Worm (Caenorhabditis elegans) whole organism, L4 larva: ENCODE measurements around the gene Y49E10.29.

Experiments
- F10B5.3 ChIP-seq: sonication (generic microtip); optimal IDR thresholded peaks from 2 replicates; lab custom pipeline; 2016; ENCODE audit warnings: mild to moderate bottlenecking, missing genetic modification characterization, missing compliant biosample characterization
- F26F4.8 ChIP-seq: fragments of 200-800 bp; sonication (Bioruptor generic); conservative IDR thresholded peaks from 2 replicates; pipeline ENCODE4 v1.3.6; 2022; ENCODE audit warnings: missing genetic modification characterization, missing compliant biosample characterization
- Y5F2A.4 ChIP-seq: fragments of 200-800 bp; sonication (Bioruptor generic); optimal IDR thresholded peaks from 2 replicates; lab custom pipeline; 2018; ENCODE audit warnings: mild to moderate bottlenecking, missing genetic modification characterization, missing compliant biosample characterization
- Y75B8A.6 ChIP-seq: fragments of 200-800 bp; sonication (Bioruptor generic); IDR thresholded peaks from 2 replicates; pipeline ENCODE4 v1.3.6; 2022; ENCODE audit warnings: missing genetic modification reagents, missing genetic modification characterization, missing compliant biosample characterization
- ZK546.5 ChIP-seq, 2 experiments: sonication (generic microtip); optimal IDR thresholded peaks; 2 replicates each; lab custom pipeline; 2017; ENCODE audit warnings: missing biosample characterization in 2 of 2, missing genetic modification characterization in 2 of 2
- aha-1 ChIP-seq: fragments of 150-350 bp; peaks from one replicate; lab custom pipeline; 2014; ENCODE audit warnings: missing biosample characterization, missing genetic modification characterization
- aly-2 ChIP-seq: sonication (generic microtip); optimal IDR thresholded peaks from 2 replicates; lab custom pipeline; 2018; ENCODE audit warnings: missing biosample characterization, missing genetic modification characterization
- arid-1 ChIP-seq: fragments of 200-800 bp; sonication (Bioruptor generic); conservative IDR thresholded peaks from 2 replicates; pipeline ENCODE4 v1.3.6; 2022; ENCODE audit warnings: missing genetic modification reagents, missing genetic modification characterization, missing compliant biosample characterization
- ceh-20 ChIP-seq: fragments of 200-800 bp; sonication (Bioruptor generic); IDR thresholded peaks from 2 replicates; pipeline ENCODE4 v1.3.6; 2022; ENCODE audit warnings: missing genetic modification reagents, missing genetic modification characterization, missing compliant biosample characterization
- ceh-28 ChIP-seq: fragments of 150-350 bp; optimal IDR thresholded peaks from 2 replicates; lab custom pipeline; 2014; ENCODE audit warnings: missing biosample characterization, missing genetic modification reagents, missing genetic modification characterization
- ceh-32 ChIP-seq: sonication (generic microtip); optimal IDR thresholded peaks from 2 replicates; lab custom pipeline; 2016; ENCODE audit warnings: mild to moderate bottlenecking, missing genetic modification characterization, missing compliant biosample characterization; ENCODE audit not compliant: poor library complexity
- ceh-82 ChIP-seq: sonication (generic microtip); optimal IDR thresholded peaks from 2 replicates; lab custom pipeline; 2017; ENCODE audit warnings: missing biosample characterization, missing genetic modification characterization
- daf-12 ChIP-seq: fragments of 150-350 bp; optimal IDR thresholded peaks from 2 replicates; lab custom pipeline; 2014; ENCODE audit warnings: missing biosample characterization, missing genetic modification reagents, missing genetic modification characterization
- dmd-8 ChIP-seq: fragments of 200-800 bp; sonication (Bioruptor generic); IDR thresholded peaks from 2 replicates; pipeline ENCODE4 v1.3.6; 2022; ENCODE audit warnings: missing genetic modification characterization, missing compliant biosample characterization
- dpl-1 ChIP-seq: fragments of 150-350 bp; optimal IDR thresholded peaks from 2 replicates; lab custom pipeline; 2014; ENCODE audit warnings: missing biosample characterization, missing genetic modification reagents, missing genetic modification characterization
- duxl-1 ChIP-seq: sonication (generic microtip); optimal IDR thresholded peaks from 2 replicates; lab custom pipeline; 2016; ENCODE audit warnings: mild to moderate bottlenecking, missing genetic modification characterization, moderate library complexity, missing compliant biosample characterization; ENCODE audit not compliant: poor library complexity
- egl-27 ChIP-seq: sonication (generic microtip); optimal IDR thresholded peaks from 3 replicates; lab custom pipeline; 2017; ENCODE audit warnings: missing biosample characterization, missing genetic modification reagents, missing genetic modification characterization
- fkh-10 ChIP-seq: fragments of 150-350 bp; optimal IDR thresholded peaks from 2 replicates; lab custom pipeline; 2014; ENCODE audit warnings: missing biosample characterization, missing genetic modification reagents, missing genetic modification characterization
- fos-1 ChIP-seq: fragments of 150-350 bp; optimal IDR thresholded peaks from 2 replicates; lab custom pipeline; 2014; ENCODE audit warnings: missing biosample characterization, missing genetic modification characterization
- gei-8 ChIP-seq: fragments of 200-800 bp; sonication (Bioruptor generic); optimal IDR thresholded peaks from 2 replicates; lab custom pipeline; 2018; ENCODE audit warnings: mild to moderate bottlenecking, missing genetic modification characterization, missing compliant biosample characterization
- hlh-11 ChIP-seq: fragments of 200-800 bp; sonication (Bioruptor generic); optimal IDR thresholded peaks from 2 replicates; lab custom pipeline; 2018; ENCODE audit warnings: mild to moderate bottlenecking, missing genetic modification characterization, missing compliant biosample characterization
- hlh-30 ChIP-seq: sonication (generic microtip); optimal IDR thresholded peaks from 2 replicates; lab custom pipeline; 2017; ENCODE audit warnings: antibody characterized with exemption, mild to moderate bottlenecking, missing genetic modification characterization, missing compliant biosample characterization; ENCODE audit not compliant: insufficient read depth
- jun-1 ChIP-seq: fragments of 150-350 bp; optimal IDR thresholded peaks from 2 replicates; lab custom pipeline; 2014; ENCODE audit warnings: missing biosample characterization, missing genetic modification reagents, missing genetic modification characterization
- lin-13 ChIP-seq: fragments of 150-350 bp; optimal IDR thresholded peaks from 2 replicates; lab custom pipeline; 2014; ENCODE audit warnings: missing biosample characterization, missing genetic modification reagents, missing genetic modification characterization
- lin-38 ChIP-seq: fragments of 200-800 bp; sonication (Bioruptor generic); IDR thresholded peaks from 2 replicates; pipeline ENCODE4 v1.3.6; 2022; ENCODE audit warnings: missing genetic modification reagents, missing genetic modification characterization, missing compliant biosample characterization
- madf-9 ChIP-seq: fragments of 200-800 bp; sonication (Bioruptor generic); conservative IDR thresholded peaks from 2 replicates; pipeline ENCODE4 v1.3.6; 2022; ENCODE audit warnings: missing genetic modification reagents, missing genetic modification characterization, missing compliant biosample characterization
- mdl-1 ChIP-seq, 2 experiments: fragments of 150-350 bp in 1 of 2; sonication (generic microtip) in 1 of 2; optimal IDR thresholded peaks; 2 replicates each; lab custom pipeline; 2014 to 2017; ENCODE audit warnings: missing biosample characterization in 2 of 2, missing genetic modification characterization in 2 of 2
- mxl-2 ChIP-seq: fragments of 200-800 bp; sonication (Bioruptor generic); conservative IDR thresholded peaks from 2 replicates; pipeline ENCODE4 v1.3.6; 2022; ENCODE audit warnings: missing genetic modification reagents, missing genetic modification characterization, missing compliant biosample characterization
- mxl-3 ChIP-seq: fragments of 200-800 bp; sonication (Bioruptor generic); optimal IDR thresholded peaks from 2 replicates; lab custom pipeline; 2018; ENCODE audit warnings: mild to moderate bottlenecking, missing genetic modification characterization, missing compliant biosample characterization
- nhr-10 ChIP-seq: fragments of 150-350 bp; optimal IDR thresholded peaks from 2 replicates; lab custom pipeline; 2014; ENCODE audit warnings: missing biosample characterization, missing genetic modification characterization
- nhr-111 ChIP-seq: fragments of 200-800 bp; sonication (Bioruptor generic); optimal IDR thresholded peaks from 2 replicates; lab custom pipeline; 2018; ENCODE audit warnings: mild to moderate bottlenecking, missing genetic modification characterization, missing compliant biosample characterization
- nhr-237 ChIP-seq: sonication (generic microtip); optimal IDR thresholded peaks from 2 replicates; lab custom pipeline; 2017; ENCODE audit warnings: missing biosample characterization, missing genetic modification characterization
- nhr-28 ChIP-seq: fragments of 150-350 bp; optimal IDR thresholded peaks from 2 replicates; lab custom pipeline; 2014; ENCODE audit warnings: missing biosample characterization, missing genetic modification characterization
- nhr-42 ChIP-seq: fragments of 200-800 bp; sonication (Bioruptor generic); IDR thresholded peaks from 2 replicates; pipeline ENCODE4 v1.3.6; 2022; ENCODE audit warnings: missing genetic modification characterization, missing compliant biosample characterization
- rbr-2 ChIP-seq: sonication (generic microtip); optimal IDR thresholded peaks from 2 replicates; lab custom pipeline; 2016; ENCODE audit warnings: missing genotype, missing genetic modification characterization, missing compliant biosample characterization
- saeg-2 ChIP-seq: fragments of 200-800 bp; sonication (Bioruptor generic); IDR thresholded peaks from 2 replicates; pipeline ENCODE4 v1.3.6; 2022; ENCODE audit warnings: missing genetic modification reagents, missing genetic modification characterization, missing compliant biosample characterization
- set-16 ChIP-seq: fragments of 200-800 bp; sonication (Bioruptor generic); IDR thresholded peaks from 2 replicates; pipeline ENCODE4 v1.3.6; 2022; ENCODE audit warnings: missing genetic modification reagents, missing genetic modification characterization, missing compliant biosample characterization
- snpc-4 ChIP-seq: fragments of 150-350 bp; optimal IDR thresholded peaks from 2 replicates; lab custom pipeline; 2014; ENCODE audit warnings: missing biosample characterization, missing genetic modification characterization
- spr-3 ChIP-seq: fragments of 200-800 bp; sonication (Bioruptor generic); optimal IDR thresholded peaks from 2 replicates; lab custom pipeline; 2018; ENCODE audit warnings: mild to moderate bottlenecking, missing genetic modification characterization, missing compliant biosample characterization
- tag-97 ChIP-seq: fragments of 200-800 bp; sonication (Bioruptor generic); IDR thresholded peaks from 2 replicates; pipeline ENCODE4 v1.3.6; 2022; ENCODE audit warnings: missing genetic modification characterization, missing compliant biosample characterization
- tra-1 ChIP-seq: fragments of 200-800 bp; sonication (Bioruptor generic); IDR thresholded peaks from 2 replicates; pipeline ENCODE4 v1.3.6; 2022; ENCODE audit warnings: missing genetic modification reagents, missing genetic modification characterization, missing compliant biosample characterization
- unc-62 ChIP-seq, 3 experiments: fragments of 150-350 bp in 1 of 3; sonication (generic microtip); optimal IDR thresholded peaks in 2 of 3; peaks in 1 of 3; 1 replicate in 1 of 3; 2 replicates in 2 of 3; lab custom pipeline; 2014 to 2017; ENCODE audit warnings: missing biosample characterization in 3 of 3, missing genetic modification characterization in 3 of 3, missing genetic modification reagents in 3 of 3, missing genotype in 1 of 3
- ztf-11 ChIP-seq: fragments of 150-350 bp; optimal IDR thresholded peaks from 2 replicates; lab custom pipeline; 2014; ENCODE audit warnings: missing biosample characterization, missing genetic modification characterization
- ztf-7 ChIP-seq: fragments of 150-350 bp; optimal IDR thresholded peaks from 2 replicates; lab custom pipeline; 2014; ENCODE audit warnings: missing biosample characterization, missing genetic modification characterization

The Y49E10.29 gene

ce11 chrIII:12466310-12466709, 2.7 kb upstream of the Y49E10.29 start, which contains the start of gene pstk-1:
Gene pstk-1 (plus strand): TSS chrIII:12466610.
- TF ChIP-seq nhr-28 (tag; lab: Kevin White, UChicago), result no peak
- no peak for TF ChIP-seq aly-2 (tag; lab: Kevin White, UChicago)
- TF ChIP-seq gei-8, result no peak
- no peak for TF ChIP-seq ZK546.5 (tag; optimal IDR thresholded peaks at IDR 0.05; lab: Kevin White, UChicago)
- no peak for TF ChIP-seq spr-3 (GFP tag; lab: Kevin White, UChicago)
- TF ChIP-seq mdl-1 (tag; optimal IDR thresholded peaks at IDR 0.05; lab: Kevin White, UChicago), result no peak
- TF ChIP-seq ceh-32 (tag; lab: Kevin White, UChicago), result no peak
- no peak for TF ChIP-seq lin-13 (GFP tag; lab: Kevin White, UChicago)
- TF ChIP-seq ceh-28, result no peak
- no peak for TF ChIP-seq jun-1 (tag; lab: Kevin White, UChicago)
- no peak for TF ChIP-seq dpl-1 (GFP tag; lab: Kevin White, UChicago)
- no peak for TF ChIP-seq fos-1 (tag; lab: Kevin White, UChicago)
- TF ChIP-seq Y75B8A.6, result no peak
- TF ChIP-seq duxl-1 (tag; lab: Kevin White, UChicago), result no peak
- TF ChIP-seq mxl-3, result no peak

ce11 chrIII:12469800-12470199, 831 bp downstream of the Y49E10.29 start:
- no peak for TF ChIP-seq dmd-8 (GFP tag; lab: Robert Waterston, UW)
- TF ChIP-seq set-16 (GFP tag; lab: Robert Waterston, UW), result peak; percentile 88

- TF ChIP-seq nhr-42 (GFP tag; lab: Robert Waterston, UW), result no peak
- no peak for TF ChIP-seq hlh-11 (tag; lab: Kevin White, UChicago)
- TF ChIP-seq arid-1, result no peak
- TF ChIP-seq aha-1, result peak; percentile 39
- TF ChIP-seq nhr-111 (GFP tag; lab: Kevin White, UChicago), result no peak
- peak; percentile 91 for TF ChIP-seq set-16 (GFP tag; lab: Robert Waterston, UW)
Measured at ce11 chrIII:12470589-12470988, 1.6 kb downstream of the Y49E10.29 start.

ce11 chrIII:12472497-12472896, 3.5 kb downstream of the Y49E10.29 start, which contains the start of gene cccp-1:
Gene cccp-1 (plus strand): TSS chrIII:12472873.
- TF ChIP-seq ztf-11, result no peak
- peak in 1 of 2 experiments; percentile 45 for TF ChIP-seq mdl-1 (tag; optimal IDR thresholded peaks at IDR 0.05; lab: Kevin White, UChicago)
- TF ChIP-seq F10B5.3 (tag; lab: Kevin White, UChicago), result no peak
- peak; percentile 89 for TF ChIP-seq aha-1
- no peak for TF ChIP-seq egl-27 (tag; lab: Kevin White, UChicago)
- TF ChIP-seq mxl-2, result no peak
- no peak for TF ChIP-seq ceh-82 (tag; lab: Kevin White, UChicago)
- no peak for TF ChIP-seq gei-8
- peak; percentile 45 for TF ChIP-seq rbr-2 (tag; lab: Kevin White, UChicago)
- TF ChIP-seq hlh-30 (tag; lab: Kevin White, UChicago), result peak; percentile 55
- no peak for TF ChIP-seq snpc-4
- no peak for TF ChIP-seq F26F4.8 (GFP tag; lab: Robert Waterston, UW)
- TF ChIP-seq Y5F2A.4, result no peak
- no peak for TF ChIP-seq daf-12 (tag; lab: Kevin White, UChicago)
- no peak for TF ChIP-seq unc-62 (GFP tag; optimal IDR thresholded peaks at IDR 0.05 in 1 of 2; lab: Kevin White, UChicago)
- no peak for TF ChIP-seq unc-62 (tag; optimal IDR thresholded peaks at IDR 0.05; lab: Kevin White, UChicago)
- no peak; the same call in 1 of the 2 replicates for TF ChIP-seq madf-9 (GFP tag; lab: Robert Waterston, UW)
- TF ChIP-seq tag-97 (GFP tag; lab: Robert Waterston, UW), result no peak
- no peak for TF ChIP-seq nhr-237 (tag; lab: Kevin White, UChicago)
- no peak for TF ChIP-seq nhr-111 (GFP tag; lab: Kevin White, UChicago)
- TF ChIP-seq dpl-1 (GFP tag; lab: Kevin White, UChicago), result no peak
- TF ChIP-seq fkh-10 (GFP tag; lab: Kevin White, UChicago), result peak; percentile 20
- peak; percentile 17; the same call in 1 of the 2 replicates for TF ChIP-seq lin-38 (GFP tag; lab: Robert Waterston, UW)
- no peak for TF ChIP-seq ztf-7 (tag; lab: Kevin White, UChicago)
- no peak for TF ChIP-seq nhr-10 (tag; lab: Kevin White, UChicago)
- 0 out of 2 replicates have a peak, but pooled peaks have one; percentile 21 for TF ChIP-seq arid-1
- no peak for TF ChIP-seq saeg-2 (GFP tag; lab: Robert Waterston, UW)
- TF ChIP-seq ceh-20 (GFP tag; lab: Robert Waterston, UW), result no peak
- no peak for TF ChIP-seq fos-1 (tag; lab: Kevin White, UChicago)
- TF ChIP-seq ceh-32 (tag; lab: Kevin White, UChicago), result no peak
- no peak for TF ChIP-seq Y75B8A.6
- no peak for TF ChIP-seq tra-1 (GFP tag; lab: Robert Waterston, UW)
- no peak for TF ChIP-seq set-16 (GFP tag; lab: Robert Waterston, UW)
- TF ChIP-seq mxl-3, result no peak
